Worm (Caenorhabditis elegans): ENCODE measurements around the gene ugt-62.

The ugt-62 gene

ce11 chrIII:4502559-4503240, 37.7 kb downstream of the ugt-62 start:
- TF ChIP-seq hnd-1 (tag; optimal IDR thresholded peaks at IDR 0.05) (no peak), aly-1 (tag; optimal IDR thresholded peaks at IDR 0.05) (no peak), ets-7 (tag; optimal IDR thresholded peaks at IDR 0.05) (no peak), B0310.2 (tag; optimal IDR thresholded peaks at IDR 0.05) (peak; percentile 39), tbx-37 (GFP tag; conservative IDR thresholded peaks at IDR 0.05) (no peak), hmbx-1 (tag; optimal IDR thresholded peaks at IDR 0.05) (no peak), hmg-4 (GFP tag; optimal IDR thresholded peaks at IDR 0.05) (peak; percentile 60), ceh-13 (GFP tag; optimal IDR thresholded peaks at IDR 0.05) (no peak), flt-1 (GFP tag; IDR thresholded peaks at IDR 0.05) (no peak)

DNA sequence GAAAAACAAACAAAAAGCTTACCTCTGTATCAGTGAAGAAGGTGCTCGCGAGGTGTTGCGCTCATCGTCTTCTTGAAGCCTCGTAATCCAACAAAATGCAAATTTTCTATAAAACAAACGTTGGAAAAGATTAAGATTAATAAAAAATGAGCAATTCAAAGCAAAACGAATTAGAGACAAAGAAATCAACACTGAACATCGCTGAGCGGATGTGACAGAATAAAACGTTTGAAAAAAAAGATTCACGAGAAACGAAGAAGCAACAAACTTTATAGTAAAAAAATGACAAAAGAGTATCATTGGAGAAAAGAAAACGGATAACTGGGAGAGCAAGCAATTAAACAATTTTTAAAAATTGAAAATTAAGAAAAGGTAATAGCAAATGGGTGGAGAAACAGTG, 41.5 kb downstream of the ugt-62 start, which contains the start of the genes C07G2.5 and atf-7:
Gene C07G2.5, minus strand, starts transcription at position 101 of the 400 bp plus-strand sequence.
Gene atf-7, minus strand, starts transcription at position 108 of the 400 bp plus-strand sequence.
- TF ChIP-seq tbx-11 (GFP tag; IDR thresholded peaks at IDR 0.05) = no peak
- TF ChIP-seq ama-1 (optimal IDR thresholded peaks at IDR 0.05) = no peak
- TF ChIP-seq tra-4 (tag; optimal IDR thresholded peaks at IDR 0.05) = no peak
- TF ChIP-seq scrt-1 (GFP tag; IDR thresholded peaks at IDR 0.05) = no peak

- TF ChIP-seq sea-1 (GFP tag; conservative IDR thresholded peaks at IDR 0.05) = no peak
- no peak for TF ChIP-seq aly-1 (tag; optimal IDR thresholded peaks at IDR 0.05)
- no peak for TF ChIP-seq hnd-1 (tag; optimal IDR thresholded peaks at IDR 0.05)
- TF ChIP-seq pes-1 (GFP tag; IDR thresholded peaks at IDR 0.05) = no peak
- TF ChIP-seq ets-7 (tag; optimal IDR thresholded peaks at IDR 0.05) = no peak
- TF ChIP-seq tbx-11 (GFP tag; IDR thresholded peaks at IDR 0.05) = no peak
- no peak for TF ChIP-seq scrt-1 (GFP tag; IDR thresholded peaks at IDR 0.05)
- no peak for TF ChIP-seq hmg-4 (GFP tag; optimal IDR thresholded peaks at IDR 0.05)
- no peak for TF ChIP-seq F13C5.2 (tag; optimal IDR thresholded peaks at IDR 0.05)
- TF ChIP-seq B0310.2 (tag; optimal IDR thresholded peaks at IDR 0.05) = no peak
- no peak for TF ChIP-seq flt-1 (GFP tag; IDR thresholded peaks at IDR 0.05)
- no peak for TF ChIP-seq tbx-37 (GFP tag; conservative IDR thresholded peaks at IDR 0.05)
These were observed 44.3 kb downstream of the ugt-62 start for ce11 chrIII:4496085-4496484.

ce11 chrIII:4495685-4496084, 44.7 kb downstream of the ugt-62 start:
- TF ChIP-seq tbx-11 (GFP tag; IDR thresholded peaks at IDR 0.05) = no peak
- TF ChIP-seq hmbx-1 (tag; optimal IDR thresholded peaks at IDR 0.05) = no peak
- TF ChIP-seq hnd-1 (tag; optimal IDR thresholded peaks at IDR 0.05) = no peak
- TF ChIP-seq pes-1 (GFP tag; IDR thresholded peaks at IDR 0.05) = no peak
- no peak for TF ChIP-seq sea-1 (GFP tag; conservative IDR thresholded peaks at IDR 0.05)
- no peak for TF ChIP-seq ets-7 (tag; optimal IDR thresholded peaks at IDR 0.05)
- TF ChIP-seq ama-1 (optimal IDR thresholded peaks at IDR 0.05) = no peak
- no peak for TF ChIP-seq ceh-13 (GFP tag; optimal IDR thresholded peaks at IDR 0.05)
- TF ChIP-seq scrt-1 (GFP tag; IDR thresholded peaks at IDR 0.05) = no peak
- no peak for TF ChIP-seq F13C5.2 (tag; optimal IDR thresholded peaks at IDR 0.05)

DNA sequence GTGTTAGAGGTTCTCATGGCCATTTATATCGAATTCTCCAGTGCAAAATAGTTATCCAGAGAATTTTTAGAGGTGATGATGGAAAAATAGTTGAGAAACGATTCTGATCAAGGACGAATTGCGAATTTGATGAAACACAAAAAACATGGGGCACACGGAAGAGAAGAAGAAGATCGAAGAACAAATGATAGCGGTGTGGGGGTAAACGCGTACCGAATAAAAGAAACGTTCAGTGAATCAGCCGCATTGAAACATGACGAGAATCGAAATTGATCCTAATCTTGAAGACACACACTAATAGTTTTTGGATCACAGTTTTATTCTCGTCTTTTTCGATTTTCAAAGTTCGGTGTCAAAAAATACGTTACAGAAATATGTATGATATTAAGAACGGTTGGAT, 45.2 kb downstream of the ugt-62 start:
- TF ChIP-seq B0310.2 (tag; optimal IDR thresholded peaks at IDR 0.05) (no peak), tbx-11 (GFP tag; IDR thresholded peaks at IDR 0.05) (no peak), flt-1 (GFP tag; IDR thresholded peaks at IDR 0.05) (no peak), scrt-1 (GFP tag; IDR thresholded peaks at IDR 0.05) (no peak), pes-1 (GFP tag; IDR thresholded peaks at IDR 0.05) (no peak), hnd-1 (tag; optimal IDR thresholded peaks at IDR 0.05) (no peak), ets-7 (tag; optimal IDR thresholded peaks at IDR 0.05) (no peak), ceh-13 (GFP tag; optimal IDR thresholded peaks at IDR 0.05) (no peak), hmg-4 (GFP tag; optimal IDR thresholded peaks at IDR 0.05) (no peak), tbx-37 (GFP tag; conservative IDR thresholded peaks at IDR 0.05) (no peak), aly-1 (tag; optimal IDR thresholded peaks at IDR 0.05) (no peak), hmbx-1 (tag; optimal IDR thresholded peaks at IDR 0.05) (no peak), F13C5.2 (tag; optimal IDR thresholded peaks at IDR 0.05) (no peak), ceh-36 (tag; optimal IDR thresholded peaks at IDR 0.05) (no peak), tra-4 (tag; optimal IDR thresholded peaks at IDR 0.05) (no peak), ama-1 (optimal IDR thresholded peaks at IDR 0.05) (no peak), sea-1 (GFP tag; conservative IDR thresholded peaks at IDR 0.05) (no peak)

DNA sequence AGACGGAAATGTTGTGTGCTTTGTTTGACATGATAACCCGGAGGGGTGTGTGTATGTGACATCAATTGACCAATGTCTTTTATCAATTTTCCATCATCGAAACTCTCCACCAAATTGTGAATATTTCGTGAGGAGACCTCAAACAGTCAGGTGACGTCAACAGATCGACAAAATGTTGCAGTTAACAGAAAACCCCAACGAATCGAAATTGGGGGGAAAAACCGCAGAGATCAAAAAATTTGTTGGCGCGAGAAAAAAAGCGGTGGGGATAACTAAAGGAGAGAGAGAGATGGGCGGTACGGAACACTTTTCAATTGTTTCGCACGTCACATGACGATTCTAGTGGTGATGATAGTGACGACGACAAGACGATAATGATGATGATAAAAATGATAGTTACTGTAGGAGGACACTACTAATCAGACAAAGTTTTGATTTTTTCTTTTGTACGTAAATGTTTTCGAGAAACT, 45.8 kb downstream of the ugt-62 start:
- TF ChIP-seq aly-1 (tag; optimal IDR thresholded peaks at IDR 0.05) (no peak), B0310.2 (tag; optimal IDR thresholded peaks at IDR 0.05) (no peak), ama-1 (optimal IDR thresholded peaks at IDR 0.05) (no peak), hmg-4 (GFP tag; optimal IDR thresholded peaks at IDR 0.05) (no peak), ceh-13 (GFP tag; optimal IDR thresholded peaks at IDR 0.05) (no peak), tra-4 (tag; optimal IDR thresholded peaks at IDR 0.05) (no peak), scrt-1 (GFP tag; IDR thresholded peaks at IDR 0.05) (no peak), ets-7 (tag; optimal IDR thresholded peaks at IDR 0.05) (no peak), hnd-1 (tag; optimal IDR thresholded peaks at IDR 0.05) (no peak), F13C5.2 (tag; optimal IDR thresholded peaks at IDR 0.05) (no peak), tbx-11 (GFP tag; IDR thresholded peaks at IDR 0.05) (no peak), ceh-36 (tag; optimal IDR thresholded peaks at IDR 0.05) (no peak), hmbx-1 (tag; optimal IDR thresholded peaks at IDR 0.05) (no peak), tbx-37 (GFP tag; conservative IDR thresholded peaks at IDR 0.05) (no peak)

DNA sequence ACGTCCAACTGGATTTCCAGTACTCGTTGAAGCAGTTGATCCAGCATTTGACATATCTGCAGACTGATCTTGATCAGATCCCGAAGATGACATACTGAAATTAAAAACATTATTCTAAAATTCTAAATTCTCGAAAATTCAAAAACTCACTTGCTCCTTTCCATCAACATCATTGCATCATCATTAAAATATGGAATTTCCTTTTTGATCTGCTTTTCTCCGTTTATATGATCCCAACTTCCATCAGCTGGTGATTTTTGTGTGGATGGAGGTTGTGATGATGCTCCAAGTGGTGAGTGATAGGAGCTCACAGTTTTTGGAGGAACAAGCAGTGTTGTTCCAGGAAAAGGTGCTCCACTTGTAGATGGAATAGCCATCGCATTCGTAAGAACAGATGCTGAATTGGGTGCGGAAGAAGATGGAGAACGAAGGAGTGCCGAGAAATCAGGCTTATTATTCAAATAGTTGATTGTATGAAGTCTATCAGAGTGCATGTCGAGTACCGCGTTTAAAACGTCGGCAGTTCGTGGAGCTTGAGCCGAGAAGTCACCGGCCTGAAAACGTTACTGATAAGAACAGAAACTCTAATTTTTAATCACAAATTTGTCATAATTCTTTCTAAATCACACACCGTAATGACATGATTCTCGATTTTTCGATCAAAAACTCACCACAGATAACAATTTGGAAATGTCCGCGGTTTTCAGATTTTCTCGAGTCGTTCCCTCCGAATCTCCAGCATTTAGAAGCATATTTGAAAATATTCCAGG, 47.2 kb downstream of the ugt-62 start:
- no peak for TF ChIP-seq sea-1 (GFP tag; conservative IDR thresholded peaks at IDR 0.05)
